Worm (Caenorhabditis elegans) whole organism, young adult: Measurements from ENCODE around the gene F44F4.3.

Source experiments
- B0261.1 ChIP-seq: sonication (generic microtip); optimal IDR thresholded peaks from 2 replicates; lab custom pipeline; 2016; ENCODE audit warnings: mild to moderate bottlenecking, missing genetic modification characterization, moderate library complexity, missing compliant biosample characterization
- C17E4.6 ChIP-seq: fragments of 200-800 bp; sonication (Bioruptor generic); IDR thresholded peaks from 2 replicates; pipeline ENCODE4 v1.3.6; 2022; ENCODE audit warnings: missing genetic modification reagents, missing genetic modification characterization, missing compliant biosample characterization
- D2030.7 ChIP-seq: fragments of 200-800 bp; sonication (Bioruptor generic); IDR thresholded peaks from 2 replicates; pipeline ENCODE4 v1.3.6; 2022; ENCODE audit warnings: missing genetic modification reagents, missing genetic modification characterization, missing compliant biosample characterization
- F23B12.7 ChIP-seq: sonication (generic microtip); optimal IDR thresholded peaks from 2 replicates; lab custom pipeline; 2017; ENCODE audit warnings: missing genetic modification characterization, mild to moderate bottlenecking, missing compliant biosample characterization, antibody characterized with exemption, moderate library complexity; ENCODE audit not compliant: insufficient read depth
- F33H1.4 ChIP-seq: fragments of 200-800 bp; sonication (Bioruptor generic); IDR thresholded peaks from 2 replicates; pipeline ENCODE4 v1.3.6; 2022; ENCODE audit warnings: missing genetic modification reagents, missing genetic modification characterization, missing compliant biosample characterization
- F39B2.1 ChIP-seq: fragments of 200-800 bp; sonication (Bioruptor generic); IDR thresholded peaks from 2 replicates; pipeline ENCODE4 v1.3.6; 2022; ENCODE audit warnings: missing genetic modification reagents, missing genetic modification characterization, missing compliant biosample characterization
- F57A8.1 ChIP-seq: fragments of 200-800 bp; sonication (Bioruptor generic); optimal IDR thresholded peaks from 2 replicates; lab custom pipeline; 2018; ENCODE audit warnings: mild to moderate bottlenecking, missing genetic modification characterization, moderate library complexity, missing compliant biosample characterization
- Y53F4B.3 ChIP-seq: fragments of 200-800 bp; sonication (Bioruptor generic); IDR thresholded peaks from 2 replicates; pipeline ENCODE4 v1.3.6; 2022; ENCODE audit warnings: missing genetic modification reagents, missing genetic modification characterization, missing compliant biosample characterization
- atf-7 ChIP-seq: sonication (generic microtip); optimal IDR thresholded peaks from 2 replicates; lab custom pipeline; 2017; ENCODE audit warnings: mild to moderate bottlenecking, missing genetic modification characterization, missing compliant biosample characterization
- attf-3 ChIP-seq: fragments of 200-800 bp; sonication (Bioruptor generic); conservative IDR thresholded peaks from 2 replicates; pipeline ENCODE4 v1.3.6; 2022; ENCODE audit warnings: missing genetic modification reagents, missing genetic modification characterization, missing compliant biosample characterization
- attf-6 ChIP-seq: fragments of 200-800 bp; sonication (Bioruptor generic); IDR thresholded peaks from 2 replicates; pipeline ENCODE4 v1.3.6; 2022; ENCODE audit warnings: missing genetic modification reagents, missing genetic modification characterization, missing compliant biosample characterization
- cebp-1 ChIP-seq, 2 experiments: fragments of 200-800 bp in 1 of 2; sonication (Bioruptor generic) in 1 of 2; sonication (generic microtip) in 1 of 2; IDR thresholded peaks in 1 of 2; optimal IDR thresholded peaks in 1 of 2; 2 replicates each; pipeline versions ENCODE4 v1.3.6 to Lab custom; 2017 to 2022; ENCODE audit warnings: missing compliant biosample characterization in 2 of 2, missing genetic modification characterization in 2 of 2, mild to moderate bottlenecking in 1 of 2, missing genetic modification reagents in 1 of 2, moderate library complexity in 1 of 2
- cebp-2 ChIP-seq: fragments of 200-800 bp; sonication (Bioruptor generic); IDR thresholded peaks from 2 replicates; pipeline ENCODE4 v1.3.6; 2022; ENCODE audit warnings: missing genetic modification characterization, missing compliant biosample characterization
- ceh-40 ChIP-seq: fragments of 200-800 bp; sonication (Bioruptor generic); IDR thresholded peaks from 2 replicates; pipeline ENCODE4 v1.3.6; 2022; ENCODE audit warnings: missing genetic modification characterization, missing compliant biosample characterization
- ceh-58 ChIP-seq: fragments of 200-800 bp; sonication (Bioruptor generic); IDR thresholded peaks from 2 replicates; pipeline ENCODE4 v1.3.6; 2022; ENCODE audit warnings: missing genetic modification characterization, missing compliant biosample characterization
- ceh-79 ChIP-seq: sonication (generic microtip); optimal IDR thresholded peaks from 2 replicates; lab custom pipeline; 2017; ENCODE audit warnings: mild to moderate bottlenecking, missing genetic modification characterization, missing compliant biosample characterization
- chd-7 ChIP-seq: sonication (generic microtip); optimal IDR thresholded peaks from 2 replicates; lab custom pipeline; 2016; ENCODE audit warnings: mild to moderate bottlenecking, missing genetic modification characterization, moderate library complexity, missing compliant biosample characterization
- efl-1 ChIP-seq: fragments of 150-350 bp; optimal IDR thresholded peaks from 2 replicates; lab custom pipeline; 2014; ENCODE audit warnings: missing biosample characterization, missing genetic modification reagents, missing genetic modification characterization
- egl-44 ChIP-seq: fragments of 200-800 bp; sonication (Bioruptor generic); IDR thresholded peaks from 2 replicates; pipeline ENCODE4 v1.3.6; 2022; ENCODE audit warnings: missing genetic modification reagents, missing genetic modification characterization, missing compliant biosample characterization
- ekl-4 ChIP-seq: fragments of 200-800 bp; sonication (Bioruptor generic); IDR thresholded peaks from 2 replicates; pipeline ENCODE4 v1.3.6; 2022; ENCODE audit warnings: missing genetic modification reagents, missing genetic modification characterization, missing compliant biosample characterization
- ets-4 ChIP-seq: fragments of 200-800 bp; sonication (Bioruptor generic); optimal IDR thresholded peaks from 2 replicates; lab custom pipeline; 2018; ENCODE audit warnings: mild to moderate bottlenecking, missing genetic modification characterization, missing compliant biosample characterization
- hmg-1.2 ChIP-seq: fragments of 200-800 bp; sonication (Bioruptor generic); IDR thresholded peaks from 2 replicates; pipeline ENCODE4 v1.3.6; 2022; ENCODE audit warnings: missing genetic modification reagents, missing genetic modification characterization, missing compliant biosample characterization
- hsf-1 ChIP-seq: fragments of 200-800 bp; sonication (Bioruptor generic); IDR thresholded peaks from 2 replicates; pipeline ENCODE4 v1.3.6; 2022; ENCODE audit warnings: missing genetic modification reagents, missing genetic modification characterization, missing compliant biosample characterization
- lag-1 ChIP-seq: fragments of 200-800 bp; sonication (Bioruptor generic); IDR thresholded peaks from 2 replicates; pipeline ENCODE4 v1.3.6; 2022; ENCODE audit warnings: missing genetic modification reagents, missing genetic modification characterization, missing compliant biosample characterization
- let-607 ChIP-seq, 2 experiments: fragments of 200-800 bp in 1 of 2; sonication (Bioruptor generic) in 1 of 2; sonication (generic microtip) in 1 of 2; optimal IDR thresholded peaks; 2 replicates each; lab custom pipeline; 2016 to 2018; ENCODE audit warnings: mild to moderate bottlenecking in 2 of 2, missing compliant biosample characterization in 2 of 2, missing genetic modification characterization in 2 of 2, moderate library complexity in 2 of 2, missing genotype in 1 of 2
- lin-40 ChIP-seq: sonication (generic microtip); optimal IDR thresholded peaks from 2 replicates; lab custom pipeline; 2016; ENCODE audit warnings: missing genetic modification characterization, mild to moderate bottlenecking, missing compliant biosample characterization, missing genotype, missing genetic modification reagents
- lsl-1 ChIP-seq: fragments of 200-800 bp; sonication (Bioruptor generic); optimal IDR thresholded peaks from 2 replicates; lab custom pipeline; 2018; ENCODE audit warnings: mild to moderate bottlenecking, missing genetic modification characterization, moderate library complexity, missing compliant biosample characterization
- madf-6 ChIP-seq: fragments of 200-800 bp; sonication (Bioruptor generic); IDR thresholded peaks from 2 replicates; pipeline ENCODE4 v1.3.6; 2022; ENCODE audit warnings: missing genetic modification reagents, missing genetic modification characterization, missing compliant biosample characterization
- pbrm-1 ChIP-seq: fragments of 200-800 bp; sonication (Bioruptor generic); IDR thresholded peaks from 2 replicates; pipeline ENCODE4 v1.3.6; 2022; ENCODE audit warnings: missing genetic modification reagents, missing genetic modification characterization, missing compliant biosample characterization
- pha-4 ChIP-seq: fragments of 150-350 bp; sonication (generic microtip); optimal IDR thresholded peaks from 2 replicates; lab custom pipeline; 2014; ENCODE audit warnings: missing biosample characterization, missing genetic modification reagents, missing genetic modification characterization
- rpc-1 ChIP-seq, 2 experiments: fragments of 150-350 bp in 1 of 2; sonication (generic microtip) in 1 of 2; optimal IDR thresholded peaks; 2 replicates each; lab custom pipeline; 2014 to 2018; ENCODE audit warnings: missing biosample characterization in 1 of 2, missing genetic modification characterization in 1 of 2, missing genetic modification reagents in 1 of 2, missing genotype in 1 of 2
- sea-2 ChIP-seq: fragments of 200-800 bp; sonication (Bioruptor generic); IDR thresholded peaks from 2 replicates; pipeline ENCODE4 v1.3.6; 2022; ENCODE audit warnings: missing genetic modification characterization, missing compliant biosample characterization
- snpc-4 ChIP-seq, 5 experiments: fragments of 150-350 bp in 1 of 5; sonication (generic microtip) in 4 of 5; optimal IDR thresholded peaks; 2 replicates each; lab custom pipeline; 2014 to 2018; ENCODE audit warnings: missing genetic modification characterization in 5 of 5, missing biosample characterization in 3 of 5, antibody characterized with exemption in 2 of 5, mild to moderate bottlenecking in 2 of 5, missing compliant biosample characterization in 2 of 5, missing genotype in 2 of 5, moderate library complexity in 2 of 5, missing genetic modification reagents in 1 of 5
- somi-1 ChIP-seq: fragments of 200-800 bp; sonication (Bioruptor generic); optimal IDR thresholded peaks from 2 replicates; lab custom pipeline; 2018; ENCODE audit warnings: mild to moderate bottlenecking, missing genetic modification characterization, missing compliant biosample characterization
- unc-62 ChIP-seq: fragments of 150-350 bp; optimal IDR thresholded peaks from 2 replicates; lab custom pipeline; 2014; ENCODE audit warnings: missing biosample characterization, missing genetic modification reagents, missing genetic modification characterization
- zfh-2 ChIP-seq: fragments of 200-800 bp; sonication (Bioruptor generic); conservative IDR thresholded peaks from 2 replicates; pipeline ENCODE4 v1.3.6; 2022; ENCODE audit warnings: missing genetic modification reagents, missing genetic modification characterization, missing compliant biosample characterization

F44F4.3 gene

DNA sequence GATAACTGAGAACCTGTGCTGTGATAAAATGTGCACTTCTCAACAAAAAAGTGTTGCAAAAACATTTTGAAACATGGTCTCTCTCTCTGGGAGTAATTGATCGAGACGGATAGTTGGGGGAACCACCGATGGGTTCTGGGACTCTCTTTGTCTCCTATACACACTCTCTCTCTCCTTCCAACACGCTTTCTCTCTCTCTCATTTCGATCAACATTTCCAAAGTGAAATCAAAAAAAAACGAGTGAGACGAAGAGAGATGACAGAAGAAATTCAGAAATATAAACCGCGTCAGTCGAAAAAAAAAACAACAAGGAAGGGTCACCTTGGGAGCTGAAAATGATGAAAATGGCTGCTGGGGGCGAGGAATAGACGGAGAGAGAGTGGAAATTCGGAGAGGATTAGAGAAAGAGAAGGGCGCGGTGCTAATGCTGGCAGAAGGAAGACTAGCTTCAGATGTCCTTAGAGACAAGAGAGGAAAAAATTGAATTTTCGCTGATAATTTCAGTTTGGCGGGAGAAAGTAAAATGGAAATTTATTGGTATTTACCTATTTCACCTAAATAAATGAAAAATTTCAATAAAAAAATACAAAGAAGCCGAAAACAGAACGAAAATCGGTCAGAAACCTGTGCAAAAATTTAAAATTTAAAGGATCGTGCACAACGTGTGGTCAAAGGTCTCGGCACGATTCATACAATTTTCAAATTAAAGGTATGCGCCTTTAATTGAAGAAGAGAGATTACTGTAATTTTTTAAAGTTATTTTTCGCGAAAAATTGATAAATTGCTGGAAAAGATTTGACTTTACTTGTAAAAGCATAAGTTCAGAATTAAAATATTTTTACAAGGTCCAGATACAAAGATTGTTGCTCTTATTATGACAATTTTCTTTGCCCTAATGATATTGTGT, 22.7 kb downstream of the F44F4.3 start (continued):
- TF ChIP-seq F39B2.1 (no peak), zfh-2 (peak; percentile 39; the same call in 1 of the 2 replicates), snpc-4 (GFP tag; optimal IDR thresholded peaks at IDR 0.05; lab: Kevin White, UChicago) (no peak), snpc-4 (tag; optimal IDR thresholded peaks at IDR 0.05; lab: Kevin White, UChicago) (peak in 1 of 4 experiments; percentile 13), D2030.7 (GFP tag; lab: Robert Waterston, UW) (peak; percentile 40; the same call in 1 of the 2 replicates), unc-62 (GFP tag; lab: Kevin White, UChicago) (no peak), somi-1 (GFP tag; lab: Kevin White, UChicago) (no peak), lsl-1 (GFP tag; lab: Kevin White, UChicago) (peak; percentile 87), ets-4 (GFP tag; lab: Kevin White, UChicago) (no peak), pbrm-1 (GFP tag; lab: Robert Waterston, UW) (peak; percentile 20; the same call in 1 of the 2 replicates), ceh-40 (no peak), F57A8.1 (GFP tag; lab: Kevin White, UChicago) (no peak), rpc-1 (optimal IDR thresholded peaks at IDR 0.05; lab: Kevin White, UChicago) (no peak), rpc-1 (tag; optimal IDR thresholded peaks at IDR 0.05; lab: Kevin White, UChicago) (no peak), ceh-79 (tag; lab: Kevin White, UChicago) (no peak), sea-2 (GFP tag; lab: Robert Waterston, UW) (no peak), C17E4.6 (GFP tag; lab: Robert Waterston, UW) (no peak), pha-4 (tag; lab: Kevin White, UChicago) (no peak), madf-6 (GFP tag; lab: Robert Waterston, UW) (peak; percentile 84), efl-1 (GFP tag; lab: Kevin White, UChicago) (peak; percentile 46), cebp-2 (no peak), B0261.1 (tag; lab: Kevin White, UChicago) (no peak), hmg-1.2 (GFP tag; lab: Robert Waterston, UW) (peak; percentile 4; the same call in 1 of the 2 replicates)

DNA sequence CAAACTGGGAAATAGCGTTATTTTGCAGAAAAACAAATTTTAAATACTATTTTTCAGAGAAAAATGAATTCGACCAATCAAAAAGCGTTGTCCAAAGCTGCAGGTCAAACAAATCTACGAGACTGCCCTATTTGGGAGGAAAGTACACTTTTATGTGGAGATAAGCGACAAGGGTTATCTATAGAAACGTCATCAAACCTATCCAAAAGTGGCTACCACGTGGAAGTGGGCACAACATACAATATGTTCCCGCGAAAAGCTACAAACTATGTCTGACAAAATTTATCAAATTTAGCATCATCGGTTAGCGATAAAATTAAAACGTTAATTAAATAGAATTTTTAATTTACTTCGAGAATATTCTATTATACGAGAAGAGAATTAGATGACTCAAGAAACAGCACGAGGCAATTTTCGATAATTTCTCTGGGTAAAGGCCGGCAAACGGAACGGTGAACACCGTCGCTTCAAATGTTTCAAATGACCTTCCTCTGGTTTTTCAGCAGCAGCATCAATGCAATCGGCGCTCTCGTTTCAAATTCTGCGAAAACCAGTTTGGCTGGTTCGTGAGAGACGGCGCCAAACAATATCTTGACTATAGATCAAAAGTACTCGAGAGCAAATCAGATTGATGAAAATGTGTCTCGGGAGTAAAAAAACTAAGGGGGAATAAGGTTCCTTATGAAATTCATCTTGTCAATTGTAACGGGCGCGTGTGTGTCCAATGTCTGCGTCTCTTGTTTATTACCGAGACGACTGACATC, 23.8 kb downstream of the F44F4.3 start:
- peak; percentile 28 for TF ChIP-seq atf-7
- TF ChIP-seq lin-40: peak; percentile 10
- no peak for TF ChIP-seq ceh-79 (tag; lab: Kevin White, UChicago)
- TF ChIP-seq ekl-4 (GFP tag; lab: Robert Waterston, UW): no peak
- TF ChIP-seq attf-6: no peak
- peak; percentile 13 for TF ChIP-seq chd-7 (tag; lab: Kevin White, UChicago)
- no peak for TF ChIP-seq ceh-58 (GFP tag; lab: Robert Waterston, UW)
- no peak for TF ChIP-seq F23B12.7
- no peak for TF ChIP-seq egl-44 (GFP tag; lab: Robert Waterston, UW)
- TF ChIP-seq let-607 (tag; optimal IDR thresholded peaks at IDR 0.05; lab: Kevin White, UChicago): peak in 1 of 2 experiments; percentile 80
- 0 out of 2 replicates have a peak, but pooled peaks have one; percentile 19 for TF ChIP-seq hsf-1
- TF ChIP-seq attf-3 (GFP tag; lab: Robert Waterston, UW): 0 out of 2 replicates have a peak, but pooled peaks have one; percentile 24
- TF ChIP-seq cebp-1 (GFP tag; IDR thresholded peaks at IDR 0.05; lab: Robert Waterston, UW): no peak
- TF ChIP-seq cebp-1 (tag; optimal IDR thresholded peaks at IDR 0.05; lab: Kevin White, UChicago): peak; percentile 50
- TF ChIP-seq F33H1.4 (GFP tag; lab: Robert Waterston, UW): no peak
- TF ChIP-seq hmg-1.2 (GFP tag; lab: Robert Waterston, UW): peak; percentile 16; the same call in 1 of the 2 replicates
- TF ChIP-seq Y53F4B.3: no peak
- TF ChIP-seq lag-1 (GFP tag; lab: Robert Waterston, UW): no peak
